Worm (Caenorhabditis elegans) whole organism, late embryonic: ENCODE measurements around the gene alkb-8.

Source experiments
- ceh-22 ChIP-seq: sonication (generic microtip); optimal IDR thresholded peaks from 2 replicates; lab custom pipeline; 2017; ENCODE audit warnings: missing biosample characterization, missing genetic modification characterization
- ceh-9 ChIP-seq: sonication (generic microtip); optimal IDR thresholded peaks from 2 replicates; lab custom pipeline; 2016; ENCODE audit warnings: mild to moderate bottlenecking, missing genetic modification characterization, inconsistent platforms, missing compliant biosample characterization
- pha-4 ChIP-seq: fragments of 150-350 bp; optimal IDR thresholded peaks from 2 replicates; lab custom pipeline; 2018; ENCODE audit warnings: missing biosample characterization, missing genetic modification reagents, missing genetic modification characterization
- pqm-1 ChIP-seq: sonication (generic microtip); optimal IDR thresholded peaks from 2 replicates; lab custom pipeline; 2016; ENCODE audit warnings: missing genetic modification characterization, missing compliant biosample characterization
- sdc-2 ChIP-seq: sonication (generic microtip); optimal IDR thresholded peaks from 2 replicates; lab custom pipeline; 2016; ENCODE audit warnings: missing genotype, missing genetic modification characterization, missing compliant biosample characterization
- tbx-7 ChIP-seq: sonication (generic microtip); optimal IDR thresholded peaks from 2 replicates; lab custom pipeline; 2016; ENCODE audit warnings: missing genotype, missing genetic modification characterization, missing compliant biosample characterization
- ttx-3 ChIP-seq: sonication (generic microtip); optimal IDR thresholded peaks from 2 replicates; lab custom pipeline; 2016; ENCODE audit warnings: missing genetic modification reagents, missing genetic modification characterization, missing compliant biosample characterization
- unc-86 ChIP-seq: sonication (generic microtip); optimal IDR thresholded peaks from 2 replicates; lab custom pipeline; 2016; ENCODE audit warnings: missing genetic modification characterization, missing compliant biosample characterization

- TF ChIP-seq ttx-3: no peak
- no peak for TF ChIP-seq tbx-7
- TF ChIP-seq ceh-9 (tag; lab: Kevin White, UChicago): no peak
- TF ChIP-seq sdc-2 (tag; lab: Kevin White, UChicago): no peak
- no peak for TF ChIP-seq ceh-22
- TF ChIP-seq pha-4 (tag; lab: Kevin White, UChicago): no peak
- no peak for TF ChIP-seq pqm-1 (tag; lab: Kevin White, UChicago)
- no peak for TF ChIP-seq unc-86 (tag; lab: Kevin White, UChicago)
Observed at ce11 chrIII:3713163-3713562, 4.0 kb downstream of the alkb-8 start, which contains the start of gene nrde-1.
